Worm (Caenorhabditis elegans): ENCODE data around the gene spe-51.

The spe-51 gene

ce11 chrIV:4657874-4658273 is 34.7 kb upstream of the spe-51 start, which contains the start of gene col-111:
Gene col-111 (minus strand): TSS chrIV:4657974.
- TF ChIP-seq R02D3.7 (tag; optimal IDR thresholded peaks at IDR 0.05) (no peak), nhr-11 (tag; optimal IDR thresholded peaks at IDR 0.05) (no peak), elt-3 (tag; optimal IDR thresholded peaks at IDR 0.05) (no peak)

ce11 chrIV:4659277-4659676 is 33.3 kb upstream of the spe-51 start, which contains the start of gene mrps-21:
Gene mrps-21 (minus strand): TSS chrIV:4659517.
- TF ChIP-seq nfya-1 (tag; optimal IDR thresholded peaks at IDR 0.05; ENCODE audit: insufficient read depth) (no peak), ama-1 (optimal IDR thresholded peaks at IDR 0.05) (peak; percentile 44)

DNA sequence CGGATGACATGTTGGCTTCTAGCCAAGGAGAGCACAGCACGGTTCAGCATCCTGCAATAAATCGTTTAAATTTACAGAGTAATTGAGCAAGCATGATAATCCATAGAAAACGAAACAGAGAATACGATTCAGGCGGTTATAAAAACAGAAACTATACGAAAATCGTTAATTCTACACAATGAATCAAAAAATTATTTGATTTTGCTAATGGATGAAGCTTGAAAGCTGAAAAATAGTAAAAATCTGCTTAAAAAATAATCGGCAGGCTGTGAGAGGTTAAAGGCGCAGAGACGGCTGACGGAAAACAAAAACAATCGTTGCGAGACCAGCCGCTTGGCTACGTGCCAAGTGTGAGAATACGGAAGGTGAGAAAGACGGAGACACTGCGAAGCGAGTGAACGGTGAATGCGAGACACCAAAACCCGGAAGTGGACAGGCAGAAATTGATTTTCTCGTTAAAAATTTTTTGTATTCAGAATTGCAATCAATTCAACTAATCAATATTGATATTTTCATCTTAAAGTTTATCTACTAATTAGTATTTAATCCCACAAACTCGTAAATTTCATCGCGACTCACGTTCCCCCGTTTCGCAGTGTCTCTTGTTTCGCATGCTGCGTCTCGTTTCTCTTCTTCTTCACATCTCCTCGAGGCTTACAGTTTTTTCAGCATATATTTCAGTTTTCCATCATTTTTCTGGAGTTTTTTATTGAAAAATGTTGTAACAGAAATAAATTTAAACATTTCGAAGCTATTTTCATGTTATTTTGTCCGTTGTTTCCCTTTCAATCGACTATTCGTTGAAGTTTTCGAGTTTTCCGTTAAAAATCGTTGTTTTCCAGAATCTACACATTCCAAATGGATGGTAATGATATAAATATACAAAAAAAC is 32.2 kb upstream of the spe-51 start, which contains the start of the genes F29B9.11 and jmjd-1.2:
Gene F29B9.11 (minus strand): TSS at position 51 of the 891 bp plus-strand sequence.
Gene jmjd-1.2 (plus strand): TSS at position 841 of the 891 bp plus-strand sequence.
- TF ChIP-seq hmg-11 (tag; optimal IDR thresholded peaks at IDR 0.05), result peak; percentile 76
- TF ChIP-seq elt-3 (tag; optimal IDR thresholded peaks at IDR 0.05), result peak in 1 of 3 experiments; percentile 32
- peak; percentile 30 for TF ChIP-seq ama-1 (optimal IDR thresholded peaks at IDR 0.05)
- peak; percentile 87 for TF ChIP-seq lsy-12 (tag; optimal IDR thresholded peaks at IDR 0.05)
- peak; percentile 43 for TF ChIP-seq pqm-1 (tag; optimal IDR thresholded peaks at IDR 0.05)
- no peak for TF ChIP-seq mdl-1 (tag; optimal IDR thresholded peaks at IDR 0.05)
- no peak for TF ChIP-seq mml-1 (tag; optimal IDR thresholded peaks at IDR 0.05)
- peak; percentile 88 for TF ChIP-seq nfya-1 (tag; optimal IDR thresholded peaks at IDR 0.05; ENCODE audit: insufficient read depth)
- no peak for TF ChIP-seq eor-1 (tag; optimal IDR thresholded peaks at IDR 0.05)
- peak; percentile 56 for TF ChIP-seq skn-1 (tag; optimal IDR thresholded peaks at IDR 0.05)
- no peak for TF ChIP-seq fos-1 (tag; optimal IDR thresholded peaks at IDR 0.05)
- TF ChIP-seq fkh-2 (tag; optimal IDR thresholded peaks at IDR 0.05), result no peak
- TF ChIP-seq egl-5 (tag; optimal IDR thresholded peaks at IDR 0.05), result peak; percentile 47
- peak; percentile 38 for TF ChIP-seq egl-27 (tag; optimal IDR thresholded peaks at IDR 0.05)
- TF ChIP-seq lin-39 (tag; optimal IDR thresholded peaks at IDR 0.05), result peak; percentile 52
- peak; percentile 86 for TF ChIP-seq nhr-25 (tag; optimal IDR thresholded peaks at IDR 0.05)
- TF ChIP-seq ceh-28 (tag; optimal IDR thresholded peaks at IDR 0.05), result peak; percentile 84
- TF ChIP-seq fkh-10 (GFP tag; optimal IDR thresholded peaks at IDR 0.05), result no peak
- peak; percentile 77 for TF ChIP-seq elt-2 (tag; optimal IDR thresholded peaks at IDR 0.05)
- TF ChIP-seq ceh-82 (tag; optimal IDR thresholded peaks at IDR 0.05), result peak; percentile 42
- TF ChIP-seq snpc-4 (tag; optimal IDR thresholded peaks at IDR 0.05), result peak; percentile 58
- TF ChIP-seq aly-2 (tag; optimal IDR thresholded peaks at IDR 0.05), result no peak
- no peak for TF ChIP-seq nhr-28 (tag; optimal IDR thresholded peaks at IDR 0.05)
- TF ChIP-seq zag-1 (tag; optimal IDR thresholded peaks at IDR 0.05), result no peak
- peak; percentile 78 for TF ChIP-seq nhr-77 (tag; optimal IDR thresholded peaks at IDR 0.05)
- peak; percentile 72 for TF ChIP-seq pha-4 (tag; optimal IDR thresholded peaks at IDR 0.05)
- peak; percentile 83 for TF ChIP-seq jun-1 (tag; optimal IDR thresholded peaks at IDR 0.05)
- TF ChIP-seq daf-12 (tag; optimal IDR thresholded peaks at IDR 0.05), result no peak
- peak; percentile 94 for TF ChIP-seq lin-15B (tag; optimal IDR thresholded peaks at IDR 0.05)
- TF ChIP-seq nhr-12 (tag; optimal IDR thresholded peaks at IDR 0.05), result no peak
- peak; percentile 61 for TF ChIP-seq nhr-11 (tag; optimal IDR thresholded peaks at IDR 0.05)
- peak; percentile 92 for TF ChIP-seq nhr-23 (tag; optimal IDR thresholded peaks at IDR 0.05)
- TF ChIP-seq nhr-43 (tag; optimal IDR thresholded peaks at IDR 0.05; ENCODE audit: poor library complexity, severe bottlenecking), result peak; percentile 83
- peak; percentile 78 for TF ChIP-seq tbx-2 (tag; optimal IDR thresholded peaks at IDR 0.05)
- TF ChIP-seq elt-1 (tag; optimal IDR thresholded peaks at IDR 0.05), result peak; percentile 19
- TF ChIP-seq unc-39 (tag; optimal IDR thresholded peaks at IDR 0.05), result no peak
- no peak for TF ChIP-seq nhr-76 (tag; optimal IDR thresholded peaks at IDR 0.05)
- no peak for TF ChIP-seq ztf-4 (tag; optimal IDR thresholded peaks at IDR 0.05)
- TF ChIP-seq ceh-16 (tag; optimal IDR thresholded peaks at IDR 0.05), result no peak
- no peak for TF ChIP-seq nhr-67 (tag; optimal IDR thresholded peaks at IDR 0.05)
- peak; percentile 13 for TF ChIP-seq unc-62 (GFP tag; optimal IDR thresholded peaks at IDR 0.05)
- no peak for TF ChIP-seq nhr-237 (tag; optimal IDR thresholded peaks at IDR 0.05)
- peak; percentile 52 for TF ChIP-seq ZK546.5 (tag; optimal IDR thresholded peaks at IDR 0.05)
- TF ChIP-seq sea-2 (GFP tag; optimal IDR thresholded peaks at IDR 0.05), result no peak
- TF ChIP-seq R02D3.7 (tag; optimal IDR thresholded peaks at IDR 0.05), result peak; percentile 95
- TF ChIP-seq ceh-9 (tag; optimal IDR thresholded peaks at IDR 0.05), result no peak
- no peak for TF ChIP-seq ztf-11 (tag; optimal IDR thresholded peaks at IDR 0.05)
